Worm (Caenorhabditis elegans): ENCODE measurements around the gene Y54G2A.12.
A peak's percentile ranks its signal among the peaks of the same experiment; 100 is the strongest.
"Not testable (repeated sequence)": the region's sequence is repeated elsewhere in the genome, so short reads cannot be mapped to it uniquely, and the experiment has no call there.

Y54G2A.12 gene

DNA sequence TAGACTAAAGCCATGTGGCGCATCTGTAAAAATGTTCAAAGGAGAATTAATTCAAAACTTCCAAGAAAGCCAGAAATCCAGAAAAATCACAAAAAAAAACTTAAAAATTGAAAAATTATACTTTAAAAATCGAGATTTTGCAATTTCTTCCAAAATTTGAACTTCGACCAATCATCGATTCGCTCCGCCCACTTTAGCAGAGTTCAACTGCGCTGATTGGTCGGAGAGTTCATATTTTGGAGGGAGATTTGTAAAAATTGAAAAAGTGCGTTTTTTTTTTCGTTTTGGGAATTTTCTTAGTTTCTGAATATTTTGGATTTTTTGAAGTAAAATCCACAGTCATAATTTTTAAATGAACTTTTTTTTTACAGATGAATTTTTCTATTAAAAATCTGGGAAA lies 11.3 kb upstream of the Y54G2A.12 start:
- TF ChIP-seq ceh-20 (GFP tag; IDR thresholded peaks at IDR 0.05) (no peak), fos-1 (tag; optimal IDR thresholded peaks at IDR 0.05) (no peak), lir-3 (tag; optimal IDR thresholded peaks at IDR 0.05) (no peak), hif-1 (tag; optimal IDR thresholded peaks at IDR 0.05) (no peak), attf-4 (tag; optimal IDR thresholded peaks at IDR 0.05) (no peak), mdl-1 (tag; optimal IDR thresholded peaks at IDR 0.05) (no peak), lin-39 (tag; optimal IDR thresholded peaks at IDR 0.05) (no peak), spr-1 (tag; optimal IDR thresholded peaks at IDR 0.05) (no peak), unc-39 (tag; optimal IDR thresholded peaks at IDR 0.05) (no peak), tra-1 (GFP tag; IDR thresholded peaks at IDR 0.05) (no peak), daf-16 (GFP tag; optimal IDR thresholded peaks at IDR 0.05) (no peak), daf-16 (tag; optimal IDR thresholded peaks at IDR 0.05) (no peak), dmd-8 (GFP tag; IDR thresholded peaks at IDR 0.05) (no peak), ZK546.5 (tag; optimal IDR thresholded peaks at IDR 0.05) (no peak)

DNA sequence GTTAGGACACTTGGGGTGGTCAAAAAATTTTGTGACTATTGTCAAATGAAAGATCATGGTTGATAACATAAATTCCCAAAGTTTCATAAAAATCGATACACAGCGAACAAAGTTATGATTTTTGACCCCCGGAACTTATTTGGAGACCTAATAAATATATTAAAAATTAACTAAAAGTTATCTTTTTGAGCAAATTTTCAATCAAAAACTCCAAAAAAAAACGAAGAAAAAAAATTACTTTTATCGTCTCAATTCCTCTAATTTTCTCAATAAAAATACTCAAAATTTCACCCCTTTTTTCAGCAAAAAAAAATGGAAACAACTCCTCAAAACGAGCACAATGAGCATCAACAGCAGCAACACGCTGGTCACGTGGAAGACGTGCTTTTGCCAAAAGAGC lies 5.7 kb upstream of the Y54G2A.12 start, which contains the start of gene atln-1:
atln-1 (plus strand) TSS at position 301 of the 400 bp plus-strand sequence.
- TF ChIP-seq nhr-102 (tag; optimal IDR thresholded peaks at IDR 0.05); lin-29 (GFP tag; IDR thresholded peaks at IDR 0.05); F10B5.3 (tag; optimal IDR thresholded peaks at IDR 0.05): not testable (repeated sequence)

DNA sequence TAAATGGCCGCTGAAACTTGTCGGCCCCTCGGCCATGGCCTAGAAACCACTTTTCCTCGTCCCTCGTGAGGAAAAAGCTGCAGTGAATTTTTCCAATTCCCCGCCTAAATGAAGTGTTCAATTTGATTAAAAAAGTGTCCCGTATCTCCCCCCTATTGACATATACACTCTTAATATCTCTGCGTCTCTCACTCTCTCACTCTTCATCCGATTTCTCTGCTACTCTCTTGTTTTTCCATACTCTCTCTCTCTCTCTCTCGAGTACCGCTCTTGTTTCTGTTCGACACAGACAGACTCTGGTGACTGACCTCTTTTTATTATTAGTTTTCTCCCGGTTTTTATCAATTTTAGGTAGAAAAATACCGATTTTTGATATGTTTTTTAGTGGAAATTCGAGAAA lies 2.4 kb upstream of the Y54G2A.12 start:
- TF ChIP-seq skn-1 (tag; optimal IDR thresholded peaks at IDR 0.05) (no peak), lin-38 (GFP tag; IDR thresholded peaks at IDR 0.05) (no peak), ZK546.5 (tag; optimal IDR thresholded peaks at IDR 0.05) (no peak), egl-43 (GFP tag; IDR thresholded peaks at IDR 0.05) (no peak), nhr-11 (tag; optimal IDR thresholded peaks at IDR 0.05) (no peak), ztf-7 (tag; optimal IDR thresholded peaks at IDR 0.05) (no peak), hif-1 (tag; optimal IDR thresholded peaks at IDR 0.05) (no peak), egl-27 (tag; optimal IDR thresholded peaks at IDR 0.05) (no peak), ceh-32 (tag; optimal IDR thresholded peaks at IDR 0.05; ENCODE audit: poor library complexity) (no peak), lin-39 (tag; optimal IDR thresholded peaks at IDR 0.05) (no peak), daf-16 (GFP tag; optimal IDR thresholded peaks at IDR 0.05) (no peak), daf-16 (tag; optimal IDR thresholded peaks at IDR 0.05) (peak; percentile 71), nhr-25 (tag; optimal IDR thresholded peaks at IDR 0.05; ENCODE audit: borderline replicate concordance, insufficient read depth) (no peak), nhr-28 (tag; optimal IDR thresholded peaks at IDR 0.05) (peak; percentile 31), snpc-4 (tag; optimal IDR thresholded peaks at IDR 0.05) (no peak), ama-1 (optimal IDR thresholded peaks at IDR 0.05) (no peak), daf-19 (GFP tag; conservative IDR thresholded peaks at IDR 0.05) (no peak), nhr-77 (tag; optimal IDR thresholded peaks at IDR 0.05) (no peak), lsy-2 (tag; optimal IDR thresholded peaks at IDR 0.05) (peak in 1 of 2 experiments; percentile 49), mdl-1 (tag; optimal IDR thresholded peaks at IDR 0.05) (no peak), unc-62 (GFP tag; optimal IDR thresholded peaks at IDR 0.05 in 1 of 2) (no peak), unc-62 (tag; optimal IDR thresholded peaks at IDR 0.05) (no peak), arid-1 (GFP tag; conservative IDR thresholded peaks at IDR 0.05) (no peak), R02D3.7 (tag; optimal IDR thresholded peaks at IDR 0.05) (no peak), dmd-6 (GFP tag; IDR thresholded peaks at IDR 0.05) (no peak; the same call in 1 of the 2 replicates), vab-7 (GFP tag; IDR thresholded peaks at IDR 0.05) (no peak), mxl-3 (GFP tag; optimal IDR thresholded peaks at IDR 0.05) (no peak), lin-15B (tag; optimal IDR thresholded peaks at IDR 0.05) (no peak), fkh-10 (GFP tag; optimal IDR thresholded peaks at IDR 0.05) (no peak), tag-97 (GFP tag; IDR thresholded peaks at IDR 0.05) (no peak), attf-4 (tag; optimal IDR thresholded peaks at IDR 0.05) (no peak), dmd-9 (GFP tag; IDR thresholded peaks at IDR 0.05) (no peak), hlh-30 (tag; optimal IDR thresholded peaks at IDR 0.05; ENCODE audit: insufficient read depth) (peak; percentile 50), lim-7 (GFP tag; IDR thresholded peaks at IDR 0.05) (no peak), nhr-237 (tag; optimal IDR thresholded peaks at IDR 0.05) (no peak), F44E2.7 (GFP tag; IDR thresholded peaks at IDR 0.05) (no peak), nhr-111 (GFP tag; optimal IDR thresholded peaks at IDR 0.05) (no peak), ctbp-1 (GFP tag; IDR thresholded peaks at IDR 0.05) (no peak), ceh-44 (GFP tag; IDR thresholded peaks at IDR 0.05) (no peak)
